Fruit fly (Drosophila melanogaster) whole organism, embryonic: ENCODE measurements around the gene Fkbp59.

ENCODE experiments used
- Asciz ChIP-seq: fragments of 200-800 bp; sonication (Bioruptor generic); optimal IDR thresholded peaks from 2 replicates; lab custom pipeline; 2017; ENCODE audit warnings: missing biosample characterization, mild to moderate bottlenecking, missing genetic modification characterization, missing genetic modification reagents
- CG10209 ChIP-seq: fragments of 200-800 bp; sonication (Bioruptor generic); optimal IDR thresholded peaks from 3 replicates; lab custom pipeline; 2017; ENCODE audit warnings: missing biosample characterization, mild to moderate bottlenecking, missing genetic modification characterization, missing genetic modification reagents
- CG10543 ChIP-seq: fragments of 200-800 bp; sonication (Bioruptor generic); optimal IDR thresholded peaks from 3 replicates; lab custom pipeline; 2017; ENCODE audit warnings: missing biosample characterization, mild to moderate bottlenecking, missing genetic modification characterization, moderate library complexity
- CG11247 ChIP-seq: fragments of 200-800 bp; sonication (Bioruptor generic); IDR thresholded peaks from 2 replicates; pipeline ENCODE4 v1.3.6; 2022; ENCODE audit warnings: missing biosample characterization, missing genetic modification characterization
- CG12219 ChIP-seq: fragments of 200-800 bp; sonication (Bioruptor generic); optimal IDR thresholded peaks from 3 replicates; lab custom pipeline; 2018; ENCODE audit warnings: missing biosample characterization, mild to moderate bottlenecking, missing genetic modification characterization
- CG12299 ChIP-seq: fragments of 200-800 bp; sonication (Bioruptor generic); optimal IDR thresholded peaks from 2 replicates; lab custom pipeline; 2018; ENCODE audit warnings: missing biosample characterization, mild to moderate bottlenecking, missing genetic modification characterization
- CG12769 ChIP-seq: fragments of 200-800 bp; sonication (Bioruptor generic); optimal IDR thresholded peaks from 2 replicates; lab custom pipeline; 2019; ENCODE audit warnings: missing biosample characterization, mild to moderate bottlenecking, missing genetic modification characterization, moderate library complexity
- CG15514 ChIP-seq: fragments of 200-800 bp; sonication (Bioruptor generic); optimal IDR thresholded peaks from 3 replicates; lab custom pipeline; 2017; ENCODE audit warnings: missing biosample characterization, missing genetic modification characterization, mild to moderate bottlenecking, moderate library complexity, missing genetic modification reagents
- CG1603 ChIP-seq: fragments of 200-800 bp; sonication (Bioruptor generic); optimal IDR thresholded peaks from 2 replicates; lab custom pipeline; 2019; ENCODE audit warnings: missing biosample characterization, mild to moderate bottlenecking, missing genetic modification characterization, moderate library complexity
- CG16863 ChIP-seq: fragments of 200-800 bp; sonication (Bioruptor generic); optimal IDR thresholded peaks from 3 replicates; lab custom pipeline; 2016; ENCODE audit warnings: missing biosample characterization, missing genetic modification characterization
- CG17612 ChIP-seq: fragments of 200-800 bp; sonication (Bioruptor generic); IDR thresholded peaks from 2 replicates; pipeline ENCODE4 v1.3.6; 2022; ENCODE audit warnings: missing biosample characterization, missing genetic modification characterization
- CG17829 ChIP-seq: fragments of 200-800 bp; optimal IDR thresholded peaks from 2 replicates; lab custom pipeline; 2019; ENCODE audit warnings: missing biosample characterization, mild to moderate bottlenecking, missing genetic modification characterization, moderate library complexity
- CG18011 ChIP-seq: fragments of 200-800 bp; sonication (Bioruptor generic); optimal IDR thresholded peaks from 2 replicates; lab custom pipeline; 2017; ENCODE audit warnings: missing biosample characterization, missing genetic modification characterization, mild to moderate bottlenecking, moderate library complexity, missing genotype
- CG2889 ChIP-seq: fragments of 200-800 bp; sonication (Bioruptor generic); IDR thresholded peaks from 3 replicates; pipeline ENCODE4 v1.3.6; 2022; ENCODE audit warnings: missing biosample characterization, missing genetic modification characterization
- CG31388 ChIP-seq: fragments of 200-800 bp; sonication (Bioruptor generic); optimal IDR thresholded peaks from 2 replicates; lab custom pipeline; 2016; ENCODE audit warnings: missing biosample characterization, missing genetic modification characterization
- CG34376 ChIP-seq: fragments of 200-800 bp; sonication (Bioruptor generic); optimal IDR thresholded peaks from 2 replicates; lab custom pipeline; 2018; ENCODE audit warnings: missing biosample characterization, mild to moderate bottlenecking, missing genetic modification characterization
- CG3838 ChIP-seq: fragments of 200-800 bp; sonication (Bioruptor generic); optimal IDR thresholded peaks from 3 replicates; lab custom pipeline; 2016; ENCODE audit warnings: missing biosample characterization, missing genetic modification characterization
- CG4328 ChIP-seq: fragments of 200-800 bp; sonication (Bioruptor generic); optimal IDR thresholded peaks from 3 replicates; lab custom pipeline; 2017; ENCODE audit warnings: missing biosample characterization, missing genetic modification reagents, missing genetic modification characterization
- CG6175 ChIP-seq: fragments of 200-800 bp; sonication (Bioruptor generic); IDR thresholded peaks from 3 replicates; pipeline ENCODE4 v1.3.6; 2022; ENCODE audit warnings: missing biosample characterization, missing genetic modification characterization
- CG6765 ChIP-seq: fragments of 200-800 bp; sonication (Bioruptor generic); optimal IDR thresholded peaks from 3 replicates; lab custom pipeline; 2017; ENCODE audit warnings: missing biosample characterization, mild to moderate bottlenecking, missing genetic modification characterization
- CG7928 ChIP-seq: fragments of 200-800 bp; sonication (Bioruptor generic); optimal IDR thresholded peaks from 2 replicates; lab custom pipeline; 2017; ENCODE audit warnings: missing biosample characterization, mild to moderate bottlenecking, missing genetic modification characterization
- CG8089 ChIP-seq: fragments of 200-800 bp; sonication (Bioruptor generic); optimal IDR thresholded peaks from 3 replicates; lab custom pipeline; 2016; ENCODE audit warnings: missing biosample characterization, missing genetic modification characterization
- CG8388 ChIP-seq: fragments of 200-800 bp; sonication (Bioruptor generic); optimal IDR thresholded peaks from 2 replicates; lab custom pipeline; 2019; ENCODE audit warnings: missing biosample characterization, mild to moderate bottlenecking, missing genetic modification characterization, moderate library complexity
- CHES-1-like ChIP-seq: fragments of 200-800 bp; sonication (Bioruptor generic); optimal IDR thresholded peaks from 2 replicates; lab custom pipeline; 2016; ENCODE audit warnings: missing biosample characterization, missing genetic modification characterization
- D19B ChIP-seq: fragments of 200-800 bp; sonication (Bioruptor generic); optimal IDR thresholded peaks from 2 replicates; lab custom pipeline; 2017; ENCODE audit warnings: missing biosample characterization, mild to moderate bottlenecking, missing genetic modification characterization
- Gsc ChIP-seq: fragments of 200-800 bp; sonication (Bioruptor generic); IDR thresholded peaks from 2 replicates; pipeline ENCODE4 v1.3.6; 2022; ENCODE audit warnings: missing biosample characterization, missing genetic modification characterization
- HLH4C ChIP-seq: fragments of 200-800 bp; sonication (Bioruptor generic); IDR thresholded peaks from 3 replicates; pipeline ENCODE4 v1.3.6; 2022; ENCODE audit warnings: missing biosample characterization, missing genetic modification characterization; ENCODE audit not compliant: partially characterized antibody
- Hr78 ChIP-seq, 2 experiments: fragments of 200-800 bp in 1 of 2; fragments of >200 bp in 1 of 2; sonication (Bioruptor generic) in 1 of 2; optimal IDR thresholded peaks; 2 replicates each; lab custom pipeline; 2017 to 2019; ENCODE audit warnings: missing biosample characterization in 2 of 2, missing genetic modification characterization in 2 of 2, mild to moderate bottlenecking in 1 of 2, moderate library complexity in 1 of 2
- Meics ChIP-seq: fragments of 200-800 bp; sonication (Bioruptor generic); optimal IDR thresholded peaks from 2 replicates; lab custom pipeline; 2017; ENCODE audit warnings: missing biosample characterization, mild to moderate bottlenecking, missing genetic modification characterization
- NK7.1 ChIP-seq: fragments of 200-800 bp; sonication (Bioruptor generic); optimal IDR thresholded peaks from 3 replicates; lab custom pipeline; 2016; ENCODE audit warnings: missing biosample characterization, missing genetic modification characterization
- Nf-YC ChIP-seq: fragments of 200-800 bp; optimal IDR thresholded peaks from 3 replicates; lab custom pipeline; 2019; ENCODE audit warnings: missing biosample characterization, mild to moderate bottlenecking, missing genetic modification characterization, moderate library complexity
- ase ChIP-seq: fragments of 200-800 bp; sonication (Bioruptor generic); IDR thresholded peaks from 3 replicates; pipeline ENCODE4 v1.3.6; 2022; ENCODE audit warnings: missing biosample characterization, missing genetic modification characterization
- ato ChIP-seq: fragments of 200-800 bp; sonication (Bioruptor generic); IDR thresholded peaks from 2 replicates; pipeline ENCODE4 v1.3.6; 2022; ENCODE audit warnings: missing biosample characterization, missing genetic modification characterization; ENCODE audit not compliant: partially characterized antibody
- bab2 ChIP-seq: fragments of 200-800 bp; sonication (Bioruptor generic); optimal IDR thresholded peaks from 2 replicates; lab custom pipeline; 2016; ENCODE audit warnings: missing biosample characterization, missing genetic modification characterization
- bcd ChIP-seq: fragments of 200-800 bp; sonication (Bioruptor generic); optimal IDR thresholded peaks from 2 replicates; lab custom pipeline; 2017; ENCODE audit warnings: missing biosample characterization, mild to moderate bottlenecking, missing genetic modification characterization
- dan ChIP-seq: fragments of 200-800 bp; sonication (Bioruptor generic); IDR thresholded peaks from 2 replicates; pipeline ENCODE4 v1.3.6; 2022; ENCODE audit warnings: missing biosample characterization, missing genetic modification characterization
- dysf ChIP-seq: fragments of 200-800 bp; sonication (Bioruptor generic); IDR thresholded peaks from 3 replicates; pipeline ENCODE4 v1.3.6; 2022; ENCODE audit warnings: missing biosample characterization, missing genetic modification characterization
- fu2 ChIP-seq: fragments of 200-800 bp; sonication (Bioruptor generic); optimal IDR thresholded peaks from 2 replicates; lab custom pipeline; 2016; ENCODE audit warnings: missing biosample characterization, missing genetic modification characterization
- h ChIP-seq: fragments of >200 bp; optimal IDR thresholded peaks from 2 replicates; lab custom pipeline; 2017
- hb ChIP-seq: fragments of 200-800 bp; sonication (Bioruptor generic); IDR thresholded peaks from 3 replicates; pipeline ENCODE4 v1.3.6; 2022; ENCODE audit warnings: missing biosample characterization, missing genetic modification characterization; ENCODE audit not compliant: partially characterized antibody
- klu ChIP-seq: fragments of 200-800 bp; sonication (Bioruptor generic); IDR thresholded peaks from 2 replicates; pipeline ENCODE4 v1.3.6; 2022; ENCODE audit warnings: missing biosample characterization, missing genetic modification characterization
- org-1 ChIP-seq: fragments of 200-800 bp; sonication (Bioruptor generic); optimal IDR thresholded peaks from 2 replicates; lab custom pipeline; 2017; ENCODE audit warnings: missing biosample characterization, missing genetic modification characterization
- row ChIP-seq: fragments of 200-800 bp; sonication (Bioruptor generic); IDR thresholded peaks from 3 replicates; pipeline ENCODE4 v1.3.6; 2022; ENCODE audit warnings: missing biosample characterization, missing genetic modification characterization
- slbo ChIP-seq: fragments of 200-800 bp; sonication (Bioruptor generic); IDR thresholded peaks from 2 replicates; pipeline ENCODE4 v1.3.6; 2022; ENCODE audit warnings: missing biosample characterization, missing genetic modification characterization
- sna ChIP-seq: fragments of 200-800 bp; sonication (Bioruptor generic); IDR thresholded peaks from 2 replicates; pipeline ENCODE4 v1.3.6; 2022; ENCODE audit warnings: missing biosample characterization, missing genetic modification characterization; ENCODE audit not compliant: partially characterized antibody
- sob ChIP-seq: fragments of 200-800 bp; sonication (Bioruptor generic); IDR thresholded peaks from 2 replicates; pipeline ENCODE4 v1.3.6; 2022; ENCODE audit warnings: missing biosample characterization, missing genetic modification characterization
- ttk ChIP-seq: fragments of 200-800 bp; sonication (Bioruptor generic); IDR thresholded peaks from 2 replicates; pipeline ENCODE4 v2.1.2; 2022; ENCODE audit warnings: missing biosample characterization, missing genetic modification characterization
- vfl ChIP-seq: fragments of 200-800 bp; sonication (Bioruptor generic); optimal IDR thresholded peaks from 2 replicates; lab custom pipeline; 2016; ENCODE audit warnings: missing biosample characterization, missing genetic modification characterization
- zen ChIP-seq: fragments of 200-800 bp; sonication (Bioruptor generic); optimal IDR thresholded peaks from 3 replicates; lab custom pipeline; 2018; ENCODE audit warnings: missing biosample characterization, mild to moderate bottlenecking, missing genetic modification characterization, moderate library complexity
- zen2 ChIP-seq: fragments of 200-800 bp; sonication (Bioruptor generic); IDR thresholded peaks from 3 replicates; pipeline ENCODE4 v1.3.6; 2022; ENCODE audit warnings: missing biosample characterization, missing genetic modification characterization; ENCODE audit not compliant: partially characterized antibody

Fkbp59 gene

DNA sequence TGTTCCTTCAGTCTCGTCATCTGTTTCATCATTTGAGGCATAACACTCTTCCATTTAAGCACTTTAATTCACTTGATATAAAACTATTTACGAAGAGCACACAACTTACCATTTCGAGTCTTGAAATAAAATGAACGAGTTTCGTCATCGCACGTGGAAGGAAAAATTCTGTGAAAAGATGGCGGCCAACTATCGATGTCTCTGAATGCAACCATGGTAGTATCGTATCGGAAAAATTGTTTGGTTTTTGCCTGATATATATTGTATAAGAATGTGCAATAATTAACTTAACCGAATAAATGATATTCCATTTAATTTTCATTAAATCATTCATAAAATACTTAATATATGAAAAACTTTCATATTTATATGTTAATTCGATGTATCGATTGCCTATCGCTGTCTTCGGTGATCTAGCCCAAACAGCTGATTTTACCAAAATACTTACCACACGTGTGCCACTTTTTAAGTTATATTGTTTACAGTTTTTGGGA is 7.1 kb downstream of the Fkbp59 start, which contains the start of gene Bka (continued):
- TF ChIP-seq CG4328 (peak; percentile 40), sob (GFP tag; lab: Robert Waterston, UW) (peak; percentile 61), CG18011 (GFP tag; lab: Kevin White, UChicago) (peak; percentile 22), CG12219 (peak; percentile 6), ase (GFP tag; lab: Robert Waterston, UW) (no peak), Meics (GFP tag; lab: Kevin White, UChicago) (peak; percentile 69), bab2 (GFP tag; lab: Kevin White, UChicago) (no peak), CG31388 (GFP tag; lab: Kevin White, UChicago) (no peak), hb (GFP tag; lab: Robert Waterston, UW) (peak; percentile 95), h (lab: Kevin White, UChicago) (no peak), CG12769 (tag; lab: Kevin White, UChicago) (peak; percentile 55), CG11247 (GFP tag; lab: Robert Waterston, UW) (no peak), dysf (GFP tag; lab: Robert Waterston, UW) (no peak), Gsc (GFP tag; lab: Robert Waterston, UW) (no peak), fu2 (GFP tag; lab: Kevin White, UChicago) (no peak), CG2889 (GFP tag; lab: Robert Waterston, UW) (no peak), zen (tag; lab: Kevin White, UChicago) (peak; percentile 21), CG17612 (GFP tag; lab: Robert Waterston, UW) (no peak), ato (GFP tag; lab: Robert Waterston, UW) (peak; percentile 91), CG15514 (GFP tag; lab: Kevin White, UChicago) (peak; percentile 86), CG12299 (tag; lab: Kevin White, UChicago) (peak; percentile 11), CG6765 (GFP tag; lab: Kevin White, UChicago) (peak; percentile 57), org-1 (peak; percentile 8), HLH4C (GFP tag; lab: Robert Waterston, UW) (peak; percentile 95), CG8388 (peak; percentile 50), bcd (GFP tag; lab: Kevin White, UChicago) (peak; percentile 48), dan (no peak), CG16863 (GFP tag; lab: Kevin White, UChicago) (no peak), slbo (0 out of 2 replicates have a peak, but pooled peaks have one; percentile 28), Nf-YC (tag; lab: Kevin White, UChicago) (peak; percentile 63), Asciz (peak; percentile 52), CG3838 (GFP tag; lab: Kevin White, UChicago) (no peak), CG34376 (GFP tag; lab: Kevin White, UChicago) (peak; percentile 85), CHES-1-like (no peak), row (peak; percentile 61), CG7928 (peak; percentile 51), CG17829 (tag; lab: Kevin White, UChicago) (peak; percentile 73), CG10543 (GFP tag; lab: Kevin White, UChicago) (peak; percentile 77), Hr78 (GFP tag; optimal IDR thresholded peaks at IDR 0.05; lab: Kevin White, UChicago) (no peak), D19B (GFP tag; lab: Kevin White, UChicago) (no peak), CG1603 (tag; lab: Kevin White, UChicago) (peak; percentile 78), CG8089 (GFP tag; lab: Kevin White, UChicago) (no peak), CG10209 (GFP tag; lab: Kevin White, UChicago) (peak; percentile 24), vfl (GFP tag; lab: Kevin White, UChicago) (no peak), CG6175 (no peak), zen2 (GFP tag; lab: Robert Waterston, UW) (peak; percentile 92), ttk (no peak; the same call in 1 of the 2 replicates), NK7.1 (GFP tag; lab: Kevin White, UChicago) (no peak), klu (no peak), sna (GFP tag; lab: Robert Waterston, UW) (peak; percentile 99)
